Worm (Caenorhabditis elegans) whole organism, early embryonic: Measurements from ENCODE around the gene fbxb-47.

Source experiments
- B0310.2 ChIP-seq: sonication (generic microtip); optimal IDR thresholded peaks from 2 replicates; lab custom pipeline; 2016; ENCODE audit warnings: mild to moderate bottlenecking, missing genetic modification characterization, missing compliant biosample characterization
- F13C5.2 ChIP-seq: sonication (generic microtip); optimal IDR thresholded peaks from 2 replicates; lab custom pipeline; 2017; ENCODE audit warnings: mild to moderate bottlenecking, missing genetic modification characterization, inconsistent platforms, missing compliant biosample characterization
- tbx-11 ChIP-seq: fragments of 200-800 bp; sonication (Bioruptor generic); IDR thresholded peaks from 2 replicates; pipeline ENCODE4 v1.3.6; 2022; ENCODE audit warnings: missing genetic modification characterization, missing compliant biosample characterization

DNA sequence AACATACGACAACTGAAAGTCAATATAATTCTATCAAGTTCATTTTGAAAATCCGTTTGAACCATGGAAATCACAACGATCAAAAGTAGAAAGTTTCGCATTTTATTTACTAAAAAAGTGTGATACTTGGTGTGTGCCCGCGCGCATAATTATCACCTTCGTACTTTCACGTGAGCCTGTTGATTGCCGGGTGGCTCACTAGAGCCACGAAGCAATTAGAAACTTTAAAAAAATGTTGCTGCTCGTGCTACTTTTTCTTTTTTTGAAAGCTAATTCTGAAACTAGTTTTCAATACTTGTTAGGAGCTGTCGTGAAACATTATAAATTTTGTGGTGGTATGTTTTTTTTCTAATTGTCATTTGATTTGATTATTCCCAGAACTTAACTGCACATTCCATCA lies 35.6 kb upstream of the fbxb-47 start, which contains the start of the genes irld-9 and irld-33:
- TF ChIP-seq F13C5.2 (no peak), tbx-11 (GFP tag; lab: Robert Waterston, UW) (no peak), B0310.2 (tag; lab: Kevin White, UChicago) (no peak)
